Worm (Caenorhabditis elegans) whole organism, late embryonic: ENCODE results near the gene bath-24.
"Not testable (repeated sequence)": the region's sequence is repeated elsewhere in the genome, so short reads cannot be mapped to it uniquely, and the experiment has no call there.

Experiments used
- K02D7.2 ChIP-seq: sonication (generic microtip); optimal IDR thresholded peaks from 2 replicates; lab custom pipeline; 2017; ENCODE audit warnings: mild to moderate bottlenecking, missing genetic modification characterization, missing compliant biosample characterization
- T23F11.4 ChIP-seq: fragments of 200-800 bp; sonication (Bioruptor generic); optimal IDR thresholded peaks from 2 replicates; lab custom pipeline; 2018; ENCODE audit warnings: mild to moderate bottlenecking, missing genetic modification characterization, missing compliant biosample characterization
- Y22D7AL.16 ChIP-seq: sonication (generic microtip); optimal IDR thresholded peaks from 2 replicates; lab custom pipeline; 2016; ENCODE audit warnings: missing genetic modification characterization, missing compliant biosample characterization
- ceh-14 ChIP-seq: sonication (generic microtip); optimal IDR thresholded peaks from 2 replicates; lab custom pipeline; 2016; ENCODE audit warnings: missing genotype, missing genetic modification characterization, missing compliant biosample characterization
- ceh-19 ChIP-seq: fragments of 200-800 bp; sonication (Bioruptor generic); optimal IDR thresholded peaks from 2 replicates; lab custom pipeline; 2018; ENCODE audit warnings: mild to moderate bottlenecking, missing genetic modification characterization, missing compliant biosample characterization
- ceh-24 ChIP-seq: sonication (generic microtip); optimal IDR thresholded peaks from 2 replicates; lab custom pipeline; 2016; ENCODE audit warnings: mild to moderate bottlenecking, missing genetic modification characterization, missing compliant biosample characterization
- ceh-30 ChIP-seq: fragments of 150-350 bp; optimal IDR thresholded peaks from 2 replicates; lab custom pipeline; 2014; ENCODE audit warnings: missing biosample characterization, missing genetic modification characterization
- ceh-31 ChIP-seq: sonication (generic microtip); optimal IDR thresholded peaks from 2 replicates; lab custom pipeline; 2016; ENCODE audit warnings: missing genetic modification characterization, missing compliant biosample characterization
- ceh-34 ChIP-seq: sonication (generic microtip); optimal IDR thresholded peaks from 2 replicates; lab custom pipeline; 2016; ENCODE audit warnings: mild to moderate bottlenecking, missing genetic modification characterization, missing compliant biosample characterization
- ceh-45 ChIP-seq: fragments of 200-800 bp; sonication (Bioruptor generic); IDR thresholded peaks from 2 replicates; pipeline ENCODE4 v1.3.6; 2022; ENCODE audit warnings: missing genetic modification reagents, missing genetic modification characterization, missing compliant biosample characterization
- che-1 ChIP-seq: sonication (generic microtip); optimal IDR thresholded peaks from 2 replicates; lab custom pipeline; 2016; ENCODE audit warnings: mild to moderate bottlenecking, missing genetic modification characterization, missing compliant biosample characterization
- dmd-4 ChIP-seq: sonication (generic microtip); optimal IDR thresholded peaks from 2 replicates; lab custom pipeline; 2016; ENCODE audit warnings: borderline replicate concordance, missing genetic modification characterization, missing compliant biosample characterization
- elt-2 ChIP-seq: sonication (generic microtip); optimal IDR thresholded peaks from 2 replicates; lab custom pipeline; 2016; ENCODE audit warnings: missing genetic modification reagents, missing genetic modification characterization, missing compliant biosample characterization
- ets-4 ChIP-seq: sonication (generic microtip); optimal IDR thresholded peaks from 2 replicates; lab custom pipeline; 2016; ENCODE audit warnings: missing genetic modification characterization, missing compliant biosample characterization
- gmeb-2 ChIP-seq: sonication (generic microtip); optimal IDR thresholded peaks from 2 replicates; lab custom pipeline; 2016; ENCODE audit warnings: missing genetic modification characterization, inconsistent platforms, missing compliant biosample characterization
- hlh-13 ChIP-seq: fragments of 200-800 bp; sonication (Bioruptor generic); optimal IDR thresholded peaks from 2 replicates; lab custom pipeline; 2018; ENCODE audit warnings: mild to moderate bottlenecking, missing genetic modification characterization, missing compliant biosample characterization
- hlh-30 ChIP-seq: sonication (generic microtip); optimal IDR thresholded peaks from 2 replicates; lab custom pipeline; 2017; ENCODE audit warnings: antibody characterized with exemption, missing genetic modification characterization, missing compliant biosample characterization; ENCODE audit not compliant: insufficient read depth
- mec-3 ChIP-seq: sonication (generic microtip); optimal IDR thresholded peaks from 2 replicates; lab custom pipeline; 2016; ENCODE audit warnings: borderline replicate concordance, missing genetic modification characterization, missing compliant biosample characterization
- nfya-1 ChIP-seq: sonication (generic microtip); optimal IDR thresholded peaks from 2 replicates; lab custom pipeline; 2017; ENCODE audit warnings: missing genetic modification characterization, mild to moderate bottlenecking, missing compliant biosample characterization, antibody characterized with exemption, moderate library complexity
- npax-4 ChIP-seq: sonication (generic microtip); optimal IDR thresholded peaks from 2 replicates; lab custom pipeline; 2016; ENCODE audit warnings: missing genetic modification characterization, missing compliant biosample characterization
- odd-2 ChIP-seq: sonication (generic microtip); optimal IDR thresholded peaks from 2 replicates; lab custom pipeline; 2017; ENCODE audit warnings: antibody characterized with exemption, mild to moderate bottlenecking, missing genetic modification characterization, missing compliant biosample characterization
- pat-9 ChIP-seq: fragments of 200-800 bp; sonication (Bioruptor generic); optimal IDR thresholded peaks from 2 replicates; lab custom pipeline; 2018; ENCODE audit warnings: mild to moderate bottlenecking, missing genetic modification characterization, moderate library complexity, missing compliant biosample characterization
- pax-1 ChIP-seq: fragments of 150-350 bp; optimal IDR thresholded peaks from 2 replicates; lab custom pipeline; 2014; ENCODE audit warnings: missing biosample characterization, missing genetic modification characterization
- pha-4 ChIP-seq: fragments of 150-350 bp; optimal IDR thresholded peaks from 2 replicates; lab custom pipeline; 2018; ENCODE audit warnings: missing biosample characterization, missing genetic modification reagents, missing genetic modification characterization
- pqm-1 ChIP-seq: sonication (generic microtip); optimal IDR thresholded peaks from 2 replicates; lab custom pipeline; 2016; ENCODE audit warnings: missing genetic modification characterization, missing compliant biosample characterization
- ref-2 ChIP-seq: sonication (generic microtip); optimal IDR thresholded peaks from 2 replicates; lab custom pipeline; 2016; ENCODE audit warnings: missing genetic modification characterization, missing compliant biosample characterization
- rnt-1 ChIP-seq: sonication (generic microtip); optimal IDR thresholded peaks from 2 replicates; lab custom pipeline; 2016; ENCODE audit warnings: missing genetic modification characterization, missing compliant biosample characterization
- sox-4 ChIP-seq: sonication (generic microtip); optimal IDR thresholded peaks from 2 replicates; lab custom pipeline; 2017; ENCODE audit warnings: mild to moderate bottlenecking, missing genetic modification characterization, inconsistent platforms, missing compliant biosample characterization
- syd-9 ChIP-seq: sonication (generic microtip); optimal IDR thresholded peaks from 2 replicates; lab custom pipeline; 2016; ENCODE audit warnings: mild to moderate bottlenecking, missing genetic modification characterization, moderate library complexity, missing compliant biosample characterization
- tbx-2 ChIP-seq: sonication (generic microtip); optimal IDR thresholded peaks from 2 replicates; lab custom pipeline; 2016; ENCODE audit warnings: missing genetic modification characterization, missing compliant biosample characterization
- ttx-3 ChIP-seq: sonication (generic microtip); optimal IDR thresholded peaks from 2 replicates; lab custom pipeline; 2016; ENCODE audit warnings: missing genetic modification reagents, missing genetic modification characterization, missing compliant biosample characterization
- unc-3 ChIP-seq, 2 experiments: fragments of 200-800 bp in 1 of 2; sonication (Bioruptor generic) in 1 of 2; sonication (generic microtip) in 1 of 2; conservative IDR thresholded peaks in 1 of 2; optimal IDR thresholded peaks in 1 of 2; 2 replicates each; pipeline versions ENCODE4 v1.3.6 to Lab custom; 2016 to 2022; ENCODE audit warnings: missing compliant biosample characterization in 2 of 2, missing genetic modification characterization in 2 of 2, missing genetic modification reagents in 1 of 2
- unc-42 ChIP-seq: sonication (generic microtip); optimal IDR thresholded peaks from 2 replicates; lab custom pipeline; 2016; ENCODE audit warnings: missing genotype, missing genetic modification characterization, missing compliant biosample characterization
- zip-5 ChIP-seq: sonication (generic microtip); optimal IDR thresholded peaks from 2 replicates; lab custom pipeline; 2016; ENCODE audit warnings: missing genetic modification characterization, missing compliant biosample characterization

The bath-24 gene

ce11 chrII:2063989-2064388, 18.6 kb upstream of the bath-24 start, which contains the start of gene F07E5.13:
Gene F07E5.13, minus strand, starts transcription at chrII:2064089.
- no peak for TF ChIP-seq ttx-3 (tag; lab: Kevin White, UChicago)
- no peak for TF ChIP-seq ceh-31
- no peak for TF ChIP-seq unc-3 (GFP tag; conservative IDR thresholded peaks at IDR 0.05; lab: Robert Waterston, UW)
- no peak for TF ChIP-seq unc-3 (tag; optimal IDR thresholded peaks at IDR 0.05; lab: Kevin White, UChicago)

- TF ChIP-seq nfya-1 (tag; lab: Kevin White, UChicago), result peak; percentile 42
- peak; percentile 1 for TF ChIP-seq tbx-2 (tag; lab: Kevin White, UChicago)
- TF ChIP-seq unc-42 (tag; lab: Kevin White, UChicago), result peak; percentile 20
- no peak for TF ChIP-seq ref-2 (tag; lab: Kevin White, UChicago)
These were observed 13.6 kb upstream of the bath-24 start, which contains the start of gene F07E5.5 for ce11 chrII:2058985-2059384. Gene F07E5.5, minus strand, starts transcription at chrII:2059070.

ce11 chrII:2051372-2051771, 6.0 kb upstream of the bath-24 start, which contains the start of gene fbxb-35:
Gene fbxb-35, plus strand, starts transcription at chrII:2051672.
- no peak for TF ChIP-seq ref-2 (tag; lab: Kevin White, UChicago)
- TF ChIP-seq ceh-14 (tag; lab: Kevin White, UChicago), result no peak
- no peak for TF ChIP-seq tbx-2 (tag; lab: Kevin White, UChicago)
- no peak for TF ChIP-seq ceh-30

- not testable (repeated sequence) for TF ChIP-seq dmd-4 (tag; lab: Kevin White, UChicago); pax-1; hlh-13 (GFP tag; lab: Kevin White, UChicago)
- TF ChIP-seq, all 69 proteins: peak for 0; not testable (repeated sequence) for 69
These were observed 1.2 kb upstream of the bath-24 start, which contains the start of gene math-1 for ce11 chrII:2046556-2046955. Gene math-1, minus strand, starts transcription at chrII:2046656.

ce11 chrII:2042447-2042846, 3.0 kb downstream of the bath-24 start, which contains the start of gene bath-20:
Gene bath-20, minus strand, starts transcription at chrII:2042547.
- TF ChIP-seq odd-2, result no peak
- no peak for TF ChIP-seq che-1 (tag; lab: Kevin White, UChicago)
- no peak for TF ChIP-seq ets-4 (tag; lab: Kevin White, UChicago)
- no peak for TF ChIP-seq ceh-19 (GFP tag; lab: Kevin White, UChicago)
- TF ChIP-seq sox-4 (tag; lab: Kevin White, UChicago), result no peak
- TF ChIP-seq pqm-1, result no peak
- no peak for TF ChIP-seq K02D7.2 (tag; lab: Kevin White, UChicago)
- TF ChIP-seq pat-9 (tag; lab: Kevin White, UChicago), result no peak
- TF ChIP-seq T23F11.4, result no peak
- no peak for TF ChIP-seq syd-9 (tag; lab: Kevin White, UChicago)
- no peak for TF ChIP-seq hlh-30 (tag; lab: Kevin White, UChicago)
- TF ChIP-seq mec-3 (tag; lab: Kevin White, UChicago), result no peak
- TF ChIP-seq Y22D7AL.16 (tag; lab: Kevin White, UChicago), result no peak

DNA sequence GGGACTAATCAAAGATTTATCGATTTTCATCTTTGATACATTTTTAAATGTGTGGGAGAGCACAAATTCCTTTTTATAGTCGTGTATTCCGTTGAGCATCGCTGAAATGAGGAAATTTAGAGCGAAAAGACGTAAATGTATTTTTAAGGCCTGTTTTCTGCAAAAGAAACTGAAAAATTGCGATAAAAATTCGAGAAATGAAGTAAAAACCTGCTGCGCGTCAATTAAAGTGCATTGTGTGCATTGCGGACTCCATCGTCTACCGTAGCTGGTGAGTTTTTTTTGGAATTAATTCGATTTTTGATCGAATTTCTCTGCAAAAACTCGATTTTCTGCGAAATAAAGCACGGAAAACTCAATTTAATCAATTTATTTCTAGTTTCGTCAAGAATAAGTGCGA, 6.1 kb downstream of the bath-24 start, which contains the start of gene bath-19:
TSS of gene bath-19 (minus strand) at position 101 of the 400 bp plus-strand sequence.
- TF ChIP-seq rnt-1 (no peak), gmeb-2 (no peak)
- TF ChIP-seq, all 69 proteins: peak for 0

ce11 chrII:2033286-2033685, 12.1 kb downstream of the bath-24 start, which contains the start of gene F59H6.14:
Gene F59H6.14, plus strand, starts transcription at chrII:2033586.
- no peak for TF ChIP-seq ceh-24 (tag; lab: Kevin White, UChicago)
- no peak for TF ChIP-seq ets-4 (tag; lab: Kevin White, UChicago)
- TF ChIP-seq pat-9 (tag; lab: Kevin White, UChicago), result no peak
- TF ChIP-seq pax-1, result no peak
- no peak for TF ChIP-seq sox-4 (tag; lab: Kevin White, UChicago)
- TF ChIP-seq ref-2 (tag; lab: Kevin White, UChicago), result no peak
- TF ChIP-seq npax-4 (tag; lab: Kevin White, UChicago), result no peak
- TF ChIP-seq ceh-34 (tag; lab: Kevin White, UChicago), result no peak
- no peak for TF ChIP-seq elt-2
- TF ChIP-seq pha-4 (tag; lab: Kevin White, UChicago), result no peak
- no peak for TF ChIP-seq che-1 (tag; lab: Kevin White, UChicago)
- no peak for TF ChIP-seq rnt-1
- no peak for TF ChIP-seq zip-5 (tag; lab: Kevin White, UChicago)
- TF ChIP-seq K02D7.2 (tag; lab: Kevin White, UChicago), result no peak
- no peak for TF ChIP-seq dmd-4 (tag; lab: Kevin White, UChicago)
- TF ChIP-seq ceh-19 (GFP tag; lab: Kevin White, UChicago), result no peak
- no peak for TF ChIP-seq mec-3 (tag; lab: Kevin White, UChicago)
- no peak for TF ChIP-seq syd-9 (tag; lab: Kevin White, UChicago)
- TF ChIP-seq ceh-45 (GFP tag; lab: Robert Waterston, UW), result no peak
- no peak for TF ChIP-seq gmeb-2
